Worm (Caenorhabditis elegans) whole organism, midembryonic: Measurements from ENCODE around the gene F35G12.7.

ENCODE experiments used
- T22C8.4 ChIP-seq: fragments of 200-800 bp; sonication (Bioruptor generic); IDR thresholded peaks from 2 replicates; pipeline ENCODE4 v1.3.6; 2022; ENCODE audit warnings: missing genetic modification characterization, missing compliant biosample characterization
- cog-1 ChIP-seq: sonication (generic microtip); optimal IDR thresholded peaks from 2 replicates; lab custom pipeline; 2016; ENCODE audit warnings: missing genetic modification characterization, missing compliant biosample characterization
- flt-1 ChIP-seq: fragments of 200-800 bp; sonication (Bioruptor generic); IDR thresholded peaks from 2 replicates; pipeline ENCODE4 v1.3.6; 2022; ENCODE audit warnings: missing genetic modification characterization, missing compliant biosample characterization
- klf-2 ChIP-seq: fragments of 200-800 bp; sonication (Bioruptor generic); conservative IDR thresholded peaks from 2 replicates; pipeline ENCODE4 v1.3.6; 2022; ENCODE audit warnings: missing genetic modification reagents, missing genetic modification characterization, missing compliant biosample characterization
- med-1 ChIP-seq: sonication (generic microtip); optimal IDR thresholded peaks from 2 replicates; lab custom pipeline; 2017; ENCODE audit warnings: missing genetic modification characterization, mild to moderate bottlenecking, missing compliant biosample characterization, antibody characterized with exemption, missing genetic modification reagents; ENCODE audit not compliant: insufficient read depth
- ref-1 ChIP-seq: fragments of 200-800 bp; sonication (Bioruptor generic); conservative IDR thresholded peaks from 2 replicates; pipeline ENCODE4 v1.3.6; 2022; ENCODE audit warnings: missing genetic modification reagents, missing genetic modification characterization, missing compliant biosample characterization
- tab-1 ChIP-seq: fragments of 200-800 bp; sonication (Bioruptor generic); IDR thresholded peaks from 2 replicates; pipeline ENCODE4 v1.3.6; 2022; ENCODE audit warnings: missing genetic modification characterization, missing compliant biosample characterization
- ztf-23 ChIP-seq: fragments of 200-800 bp; sonication (Bioruptor generic); IDR thresholded peaks from 2 replicates; pipeline ENCODE4 v1.3.6; 2022; ENCODE audit warnings: missing genetic modification reagents, missing genetic modification characterization, missing compliant biosample characterization
- ztf-29 ChIP-seq: fragments of 200-800 bp; sonication (Bioruptor generic); IDR thresholded peaks from 2 replicates; pipeline ENCODE4 v1.3.6; 2022; ENCODE audit warnings: missing genetic modification reagents, missing genetic modification characterization, missing compliant biosample characterization

The F35G12.7 gene

DNA sequence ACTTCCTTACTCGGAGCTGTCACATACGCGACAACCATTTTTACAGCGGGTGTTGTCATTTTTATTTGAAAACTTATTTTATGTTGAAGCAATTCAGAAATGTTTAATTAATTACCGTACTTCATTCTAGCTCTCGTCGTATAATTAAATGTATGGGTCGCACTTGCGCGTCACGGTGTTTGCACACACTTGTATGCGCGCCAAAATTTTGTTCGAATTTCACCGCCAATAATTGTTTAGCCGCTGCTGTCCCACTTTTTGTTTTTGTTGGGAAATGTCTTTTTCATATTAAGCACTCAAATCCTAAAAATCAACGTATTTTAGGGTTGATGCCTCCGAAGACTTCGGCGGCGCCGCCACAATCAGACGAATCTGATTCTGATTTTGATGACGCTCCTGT is at the start of gene F35G12.7, which contains the start of gene smc-4:
TSS of gene F35G12.7 (minus strand) at position 154 of the 400 bp plus-strand sequence.
TSS of gene smc-4 (plus strand) at position 325 of the 400 bp plus-strand sequence.
- TF ChIP-seq klf-2 (GFP tag; lab: Robert Waterston, UW) = no peak
- TF ChIP-seq tab-1 (GFP tag; lab: Robert Waterston, UW) = no peak
- TF ChIP-seq ztf-29 (GFP tag; lab: Robert Waterston, UW) = no peak
- no peak for TF ChIP-seq ref-1 (GFP tag; lab: Robert Waterston, UW)
- TF ChIP-seq cog-1 (tag; lab: Kevin White, UChicago) = no peak
- TF ChIP-seq ztf-23 = peak; percentile 34; the same call in 1 of the 2 replicates
- TF ChIP-seq T22C8.4 (GFP tag; lab: Robert Waterston, UW) = 0 out of 2 replicates have a peak, but pooled peaks have one; percentile 20

DNA sequence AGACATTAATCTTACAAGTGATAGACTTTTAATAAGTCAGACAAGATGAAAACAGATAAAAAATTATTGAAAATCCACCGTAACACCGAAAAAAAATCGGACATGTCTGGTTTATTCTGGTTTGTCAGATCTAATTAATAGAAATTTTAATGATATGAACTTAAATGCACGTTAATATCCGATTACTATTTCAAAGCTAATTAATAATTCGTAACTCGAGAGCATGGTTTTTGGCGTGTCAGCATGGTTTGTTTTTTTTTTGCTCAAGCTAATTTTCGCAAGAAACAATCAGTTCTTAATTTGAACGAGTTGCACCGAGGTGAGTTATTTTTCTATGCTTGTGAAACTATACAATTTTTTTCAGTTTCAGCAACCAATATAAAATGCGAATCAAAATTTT is 47.8 kb upstream of the F35G12.7 start, which contains the start of gene clec-153:
TSS of gene clec-153 (plus strand) at position 301 of the 400 bp plus-strand sequence.
- TF ChIP-seq med-1 (GFP tag; lab: Kevin White, UChicago) (no peak), flt-1 (GFP tag; lab: Robert Waterston, UW) (no peak), cog-1 (tag; lab: Kevin White, UChicago) (no peak), ztf-23 (no peak), ref-1 (GFP tag; lab: Robert Waterston, UW) (no peak), ztf-29 (GFP tag; lab: Robert Waterston, UW) (no peak), T22C8.4 (GFP tag; lab: Robert Waterston, UW) (no peak), klf-2 (GFP tag; lab: Robert Waterston, UW) (no peak), tab-1 (GFP tag; lab: Robert Waterston, UW) (no peak)

DNA sequence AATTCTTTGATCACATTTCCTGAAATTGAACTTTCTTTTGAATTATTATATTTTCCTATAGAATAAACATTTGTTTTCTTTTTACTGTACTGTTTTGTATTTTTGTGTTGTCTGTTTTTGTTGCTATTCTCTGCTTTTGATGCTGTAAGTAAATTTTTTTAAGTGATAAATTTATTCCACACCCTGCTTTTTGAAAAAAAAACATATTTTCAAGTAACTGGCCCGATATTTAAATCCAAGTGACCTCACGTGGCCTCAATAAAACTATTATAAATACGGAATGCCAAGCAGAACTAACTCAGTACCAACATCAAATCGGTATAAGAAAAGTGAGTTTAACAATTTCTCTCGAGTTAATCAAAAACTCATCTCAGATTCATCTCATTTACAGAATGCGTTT is 41.0 kb upstream of the F35G12.7 start, which contains the start of gene clec-151:
TSS of gene clec-151 (plus strand) at position 301 of the 400 bp plus-strand sequence.
- TF ChIP-seq ztf-23 = no peak
- TF ChIP-seq med-1 (GFP tag; lab: Kevin White, UChicago) = no peak
- TF ChIP-seq cog-1 (tag; lab: Kevin White, UChicago) = no peak
- TF ChIP-seq klf-2 (GFP tag; lab: Robert Waterston, UW) = no peak
- TF ChIP-seq T22C8.4 (GFP tag; lab: Robert Waterston, UW) = no peak
- no peak for TF ChIP-seq flt-1 (GFP tag; lab: Robert Waterston, UW)
- TF ChIP-seq ref-1 (GFP tag; lab: Robert Waterston, UW) = no peak
- no peak for TF ChIP-seq ztf-29 (GFP tag; lab: Robert Waterston, UW)
- no peak for TF ChIP-seq tab-1 (GFP tag; lab: Robert Waterston, UW)

DNA sequence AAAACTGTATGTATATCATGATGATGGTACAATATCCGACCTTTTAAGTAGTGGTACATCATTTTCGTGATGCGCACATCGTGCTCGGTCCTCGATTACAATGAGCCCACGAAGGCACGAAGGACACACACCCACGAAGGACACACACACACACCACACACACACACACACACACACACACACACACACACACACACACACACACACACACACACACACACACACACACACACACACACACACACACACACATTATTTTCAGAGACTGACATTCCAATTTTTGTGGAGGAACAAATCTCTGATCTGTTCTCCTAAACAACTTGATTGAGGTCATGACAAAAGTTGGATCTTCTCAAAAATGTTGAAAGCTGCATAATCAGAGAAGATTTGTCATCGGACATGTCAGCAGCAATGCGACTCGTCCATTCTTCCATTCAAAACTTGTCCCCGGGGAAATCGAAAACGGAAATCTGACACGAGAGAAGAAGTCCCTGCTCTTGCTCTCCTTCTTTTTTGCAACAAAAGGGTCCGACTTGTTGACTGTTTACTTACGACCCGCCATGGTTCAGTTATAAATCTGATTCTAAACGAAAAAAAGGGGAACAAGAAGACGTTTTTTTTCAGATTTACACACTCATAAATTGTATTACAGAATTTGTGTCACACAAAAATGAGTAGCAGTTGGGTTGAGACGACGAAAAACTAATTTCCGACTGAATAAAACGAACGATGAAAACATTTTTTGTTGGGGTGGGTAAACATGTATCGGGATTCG is 39.2 kb upstream of the F35G12.7 start:
- TF ChIP-seq flt-1 (GFP tag; lab: Robert Waterston, UW) (no peak), klf-2 (GFP tag; lab: Robert Waterston, UW) (no peak), cog-1 (tag; lab: Kevin White, UChicago) (no peak), tab-1 (GFP tag; lab: Robert Waterston, UW) (no peak), ref-1 (GFP tag; lab: Robert Waterston, UW) (no peak), ztf-29 (GFP tag; lab: Robert Waterston, UW) (no peak), med-1 (GFP tag; lab: Kevin White, UChicago) (no peak), ztf-23 (no peak), T22C8.4 (GFP tag; lab: Robert Waterston, UW) (no peak)

ce11 chrIII:4622375-4623130 is 35.4 kb upstream of the F35G12.7 start, which contains the start of gene lron-5:
Gene lron-5 (plus strand): TSS chrIII:4623029.
- TF ChIP-seq tab-1 (GFP tag; lab: Robert Waterston, UW) (no peak), med-1 (GFP tag; lab: Kevin White, UChicago) (no peak), ztf-23 (no peak), cog-1 (tag; lab: Kevin White, UChicago) (no peak), flt-1 (GFP tag; lab: Robert Waterston, UW) (no peak), ztf-29 (GFP tag; lab: Robert Waterston, UW) (no peak), ref-1 (GFP tag; lab: Robert Waterston, UW) (no peak), T22C8.4 (GFP tag; lab: Robert Waterston, UW) (no peak), klf-2 (GFP tag; lab: Robert Waterston, UW) (no peak)

ce11 chrIII:4616071-4616571 is 29.0 kb upstream of the F35G12.7 start, which contains the start of gene lips-3:
Gene lips-3 (plus strand): TSS chrIII:4616528.
- TF ChIP-seq klf-2 (GFP tag; lab: Robert Waterston, UW) (no peak), T22C8.4 (GFP tag; lab: Robert Waterston, UW) (no peak), tab-1 (GFP tag; lab: Robert Waterston, UW) (no peak)

DNA sequence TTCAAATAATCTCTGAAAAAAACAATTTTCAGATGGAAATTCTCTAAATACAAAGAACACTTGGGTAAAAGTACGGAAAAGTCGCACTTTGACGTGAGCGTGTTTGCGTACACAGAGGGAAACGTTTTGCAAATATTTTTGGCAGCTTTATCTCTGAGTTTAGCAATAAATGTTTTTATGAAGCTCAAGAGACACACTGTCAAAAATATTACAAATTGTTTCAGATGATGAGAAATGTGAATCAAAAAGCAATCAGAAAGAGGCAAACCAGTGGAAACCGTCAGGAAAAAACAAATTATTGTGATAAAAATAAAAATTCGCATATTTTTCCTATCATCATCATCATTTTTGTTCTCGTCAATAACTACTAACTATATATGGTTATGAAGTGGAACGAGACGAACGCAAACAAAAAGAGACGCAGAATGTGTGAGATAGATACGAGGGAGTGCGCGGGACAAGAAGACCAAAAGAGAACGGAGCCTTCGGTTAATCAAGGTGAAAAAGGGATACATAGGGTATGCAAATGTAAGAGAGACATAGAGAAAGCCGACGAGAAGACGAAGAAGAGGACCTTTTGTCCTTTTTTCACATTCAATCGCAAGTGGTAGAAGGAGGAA is 25.3 kb upstream of the F35G12.7 start, which contains the start of gene sel-2:
TSS of gene sel-2 (minus strand) at position 51 of the 620 bp plus-strand sequence.
- TF ChIP-seq T22C8.4 (GFP tag; lab: Robert Waterston, UW) = no peak

DNA sequence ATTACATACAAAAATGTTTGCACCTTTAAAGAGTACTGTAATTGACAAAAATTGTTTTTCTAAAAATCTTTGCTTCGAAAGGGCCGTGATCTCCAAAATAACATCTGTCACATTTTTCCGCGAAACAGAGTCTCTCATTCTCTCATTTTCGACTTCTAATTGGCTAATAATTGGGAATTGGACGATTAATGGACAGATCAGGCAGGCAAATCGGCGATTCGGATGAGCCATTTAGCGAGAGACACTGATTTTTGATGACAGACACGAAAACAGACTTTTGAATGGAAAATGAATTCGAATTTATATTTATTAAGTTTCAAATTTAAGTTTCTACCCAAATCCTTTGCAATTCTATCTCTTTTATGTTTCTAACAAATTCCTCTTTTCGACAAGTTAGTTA is 16.7 kb upstream of the F35G12.7 start:
- TF ChIP-seq T22C8.4 (GFP tag; lab: Robert Waterston, UW) (no peak), flt-1 (GFP tag; lab: Robert Waterston, UW) (no peak), cog-1 (tag; lab: Kevin White, UChicago) (no peak), ztf-29 (GFP tag; lab: Robert Waterston, UW) (no peak), ref-1 (GFP tag; lab: Robert Waterston, UW) (no peak), ztf-23 (no peak), tab-1 (GFP tag; lab: Robert Waterston, UW) (no peak), med-1 (GFP tag; lab: Kevin White, UChicago) (no peak), klf-2 (GFP tag; lab: Robert Waterston, UW) (no peak)
